3 fruit fly cellular contexts compared by ENCODE assay signal in the genomic region with DNA sequence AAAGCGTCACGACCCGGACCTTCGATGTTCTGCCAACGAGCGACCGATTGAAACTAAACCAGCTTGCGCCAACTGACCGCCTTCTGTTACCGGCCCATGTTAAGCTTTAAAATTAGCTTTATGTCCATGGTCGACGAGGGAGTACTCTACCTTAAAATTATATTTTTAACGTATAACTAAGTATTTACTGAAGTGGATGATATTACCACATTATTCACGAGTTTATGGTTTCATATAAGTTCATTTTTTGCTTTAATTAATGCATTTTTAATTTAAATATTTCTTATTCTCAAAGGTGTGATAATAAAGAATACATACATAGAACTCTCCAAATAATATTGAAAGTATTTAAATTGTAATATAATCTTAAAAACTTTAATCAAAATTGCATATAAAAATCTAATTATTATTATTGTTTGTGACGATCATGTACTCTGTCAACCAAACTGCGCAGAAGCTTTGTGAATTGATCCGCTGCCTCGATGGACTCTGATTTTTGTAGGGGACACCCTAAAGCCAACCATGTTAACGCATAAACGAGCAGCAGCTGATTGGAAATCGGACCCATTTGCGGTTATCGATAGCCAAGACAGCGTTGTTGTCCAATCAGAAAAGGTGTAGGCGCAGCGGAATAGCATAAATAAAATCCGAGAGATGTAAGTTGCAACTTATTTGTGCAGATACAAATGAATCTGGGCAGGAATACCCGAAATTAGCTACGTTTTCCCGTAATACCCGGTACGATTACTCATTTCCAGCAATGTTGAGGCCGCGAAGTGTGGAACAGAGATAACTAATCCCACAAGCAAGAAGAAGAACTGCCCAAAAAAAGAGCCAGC.
TF ChIP-seq lines count a peak whose summit lies in the region.

A gene (minus strand): TSS at position 57 of the 839 bp plus-strand sequence.
A gene (plus strand): TSS at position 581 of the 839 bp plus-strand sequence.

TF ChIP-seq in whole organism, embryonic, 481 proteins besides CTCF, POLR2A, EP300 and RAD21 (continued from another document and continues in another):
- TF ChIP-seq CG7839 (tag; optimal IDR thresholded peaks at IDR 0.05; lab: Kevin White, UChicago), result peak; percentile 93
- peak; percentile 85 for TF ChIP-seq NFAT (GFP tag; IDR thresholded peaks at IDR 0.05; lab: Robert Waterston, UW)
- peak; percentile 90 for TF ChIP-seq Nf-YC (tag; optimal IDR thresholded peaks at IDR 0.05; lab: Kevin White, UChicago)
- TF ChIP-seq CoRest (tag; optimal IDR thresholded peaks at IDR 0.05; lab: Kevin White, UChicago), result peak; percentile 95
- TF ChIP-seq tna (GFP tag; IDR thresholded peaks at IDR 0.05; lab: Robert Waterston, UW; ENCODE audit: partially characterized antibody), result peak; percentile 45
- no peak for TF ChIP-seq Ravus (GFP tag; IDR thresholded peaks at IDR 0.05; lab: Robert Waterston, UW)
- peak; percentile 30 for TF ChIP-seq CrebB (tag; optimal IDR thresholded peaks at IDR 0.05; lab: Kevin White, UChicago)
- TF ChIP-seq trh (GFP tag; optimal IDR thresholded peaks at IDR 0.05; lab: Kevin White, UChicago), result peak; percentile 30
- peak; percentile 56 for TF ChIP-seq CG9215 (GFP tag; IDR thresholded peaks at IDR 0.05; lab: Robert Waterston, UW)
- no peak for TF ChIP-seq CG4360 (GFP tag; IDR thresholded peaks at IDR 0.05; lab: Robert Waterston, UW)
- TF ChIP-seq Doc3 (GFP tag; IDR thresholded peaks at IDR 0.05; lab: Robert Waterston, UW; ENCODE audit: partially characterized antibody), result 0 out of 3 replicates have a peak, but pooled peaks have one; percentile 26
- TF ChIP-seq CG6254 (GFP tag; optimal IDR thresholded peaks at IDR 0.05; lab: Kevin White, UChicago), result peak; percentile 47
- peak; percentile 53 for TF ChIP-seq trem (tag; optimal IDR thresholded peaks at IDR 0.05; lab: Kevin White, UChicago)
- TF ChIP-seq CG8944 (GFP tag; optimal IDR thresholded peaks at IDR 0.05; lab: Kevin White, UChicago), result peak; percentile 15
- TF ChIP-seq fd3F (GFP tag; optimal IDR thresholded peaks at IDR 0.05; lab: Kevin White, UChicago), result peak; percentile 79
- TF ChIP-seq CG3281 (GFP tag; optimal IDR thresholded peaks at IDR 0.05; lab: Kevin White, UChicago), result peak; percentile 89
- no peak for TF ChIP-seq luna (GFP tag; optimal IDR thresholded peaks at IDR 0.05; lab: Kevin White, UChicago)
- peak; percentile 76 for TF ChIP-seq tin (GFP tag; optimal IDR thresholded peaks at IDR 0.05; lab: Kevin White, UChicago)
- no peak for TF ChIP-seq lov (optimal IDR thresholded peaks at IDR 0.05; lab: Kevin White, UChicago)
- TF ChIP-seq lov (GFP tag; IDR thresholded peaks at IDR 0.05; lab: Robert Waterston, UW), result no peak
- TF ChIP-seq HLH4C (GFP tag; IDR thresholded peaks at IDR 0.05; lab: Robert Waterston, UW; ENCODE audit: partially characterized antibody), result peak; percentile 60
- TF ChIP-seq HLHmδ (GFP tag; optimal IDR thresholded peaks at IDR 0.05; lab: Kevin White, UChicago), result peak; percentile 19
- no peak for TF ChIP-seq C15 (GFP tag; IDR thresholded peaks at IDR 0.05; lab: Robert Waterston, UW)
- peak; percentile 76; the same call in 3 of the 4 replicates for TF ChIP-seq Gug (GFP tag; IDR thresholded peaks at IDR 0.05; lab: Robert Waterston, UW)
- TF ChIP-seq CG10959 (GFP tag; IDR thresholded peaks at IDR 0.05; lab: Robert Waterston, UW), result no peak
- no peak for TF ChIP-seq Lhr (GFP tag; optimal IDR thresholded peaks at IDR 0.05; lab: Kevin White, UChicago)
- no peak for TF ChIP-seq gt (GFP tag; IDR thresholded peaks at IDR 0.05; lab: Robert Waterston, UW)
- no peak for TF ChIP-seq bigmax (GFP tag; optimal IDR thresholded peaks at IDR 0.05; lab: Kevin White, UChicago)
- TF ChIP-seq vfl (GFP tag; optimal IDR thresholded peaks at IDR 0.05; lab: Kevin White, UChicago), result peak; percentile 8
- TF ChIP-seq Max (GFP tag; optimal IDR thresholded peaks at IDR 0.05; lab: Kevin White, UChicago), result peak; percentile 61
- peak; percentile 53; the same call in 1 of the 2 replicates for TF ChIP-seq CG32772 (GFP tag; IDR thresholded peaks at IDR 0.05; lab: Robert Waterston, UW)
- TF ChIP-seq gfzf (GFP tag; optimal IDR thresholded peaks at IDR 0.05; lab: Kevin White, UChicago), result peak; percentile 58
- TF ChIP-seq CkIIα-i1 (GFP tag; IDR thresholded peaks at IDR 0.05; lab: Robert Waterston, UW), result no peak
- peak; percentile 87 for TF ChIP-seq Dek (tag; optimal IDR thresholded peaks at IDR 0.05; lab: Kevin White, UChicago)
- peak; percentile 10; the same call in 1 of the 3 replicates for TF ChIP-seq B-H1 (GFP tag; IDR thresholded peaks at IDR 0.05; lab: Robert Waterston, UW)
- TF ChIP-seq Blimp-1 (GFP tag; optimal IDR thresholded peaks at IDR 0.05; lab: Kevin White, UChicago), result no peak
- peak; percentile 58 for TF ChIP-seq run (tag; optimal IDR thresholded peaks at IDR 0.05; lab: Kevin White, UChicago)
- TF ChIP-seq mld (GFP tag; IDR thresholded peaks at IDR 0.05; lab: Robert Waterston, UW; ENCODE audit: partially characterized antibody), result no peak
- TF ChIP-seq eve (GFP tag; optimal IDR thresholded peaks at IDR 0.05; lab: Kevin White, UChicago), result no peak

TF ChIP-seq in whole organism, prepupa, 60 proteins besides CTCF, POLR2A, EP300 and RAD21 (continued from another document and continues in another):
- TF ChIP-seq fd85E (GFP tag; optimal IDR thresholded peaks at IDR 0.05; lab: Kevin White, UChicago) (peak; percentile 36), fd59A (GFP tag; optimal IDR thresholded peaks at IDR 0.05; lab: Kevin White, UChicago) (peak; percentile 74), CG10631 (GFP tag; optimal IDR thresholded peaks at IDR 0.05; lab: Kevin White, UChicago) (peak; percentile 83), CG6163 (GFP tag; IDR thresholded peaks at IDR 0.05; lab: Robert Waterston, UW) (peak; percentile 44; the same call in 1 of the 3 replicates), Lpt (GFP tag; optimal IDR thresholded peaks at IDR 0.05; lab: Kevin White, UChicago) (peak; percentile 61), Sox14 (GFP tag; optimal IDR thresholded peaks at IDR 0.05; lab: Kevin White, UChicago) (peak; percentile 68), CG1621 (tag; optimal IDR thresholded peaks at IDR 0.05; lab: Kevin White, UChicago) (peak; percentile 39), Hr39 (GFP tag; optimal IDR thresholded peaks at IDR 0.05; lab: Kevin White, UChicago) (peak; percentile 56), CG11762 (GFP tag; optimal IDR thresholded peaks at IDR 0.05; lab: Kevin White, UChicago; ENCODE audit: insufficient read depth) (peak; percentile 71), Eip78C (GFP tag; lab: Kevin White, UChicago) (peak; percentile 97), Met (GFP tag; optimal IDR thresholded peaks at IDR 0.05; lab: Kevin White, UChicago) (peak; percentile 76), CG32006 (GFP tag; optimal IDR thresholded peaks at IDR 0.05; lab: Kevin White, UChicago) (peak; percentile 92), CG3919 (GFP tag; optimal IDR thresholded peaks at IDR 0.05; lab: Kevin White, UChicago) (peak; percentile 71), svp (GFP tag; lab: Kevin White, UChicago) (peak; percentile 86), lz (GFP tag; optimal IDR thresholded peaks at IDR 0.05; lab: Kevin White, UChicago) (peak; percentile 74), CG11902 (GFP tag; optimal IDR thresholded peaks at IDR 0.05; lab: Kevin White, UChicago) (peak; percentile 67), Sox15 (GFP tag; optimal IDR thresholded peaks at IDR 0.05; lab: Kevin White, UChicago) (peak; percentile 76), Eip93F (GFP tag; optimal IDR thresholded peaks at IDR 0.05; lab: Kevin White, UChicago) (peak; percentile 76), vri (GFP tag; optimal IDR thresholded peaks at IDR 0.05; lab: Kevin White, UChicago) (peak; percentile 58), fkh (GFP tag; optimal IDR thresholded peaks at IDR 0.05; lab: Kevin White, UChicago) (peak; percentile 47), Hr38 (GFP tag; optimal IDR thresholded peaks at IDR 0.05; lab: Kevin White, UChicago) (no peak), dac (GFP tag; optimal IDR thresholded peaks at IDR 0.05; lab: Kevin White, UChicago) (peak; percentile 39), CG7368 (GFP tag; optimal IDR thresholded peaks at IDR 0.05; lab: Kevin White, UChicago) (peak; percentile 65), CG4318 (GFP tag; optimal IDR thresholded peaks at IDR 0.05; lab: Kevin White, UChicago) (peak; percentile 84), OdsH (GFP tag; optimal IDR thresholded peaks at IDR 0.05; lab: Kevin White, UChicago) (peak; percentile 80), CG15336 (GFP tag; IDR thresholded peaks at IDR 0.05; lab: Robert Waterston, UW) (peak; percentile 61), spab (GFP tag; optimal IDR thresholded peaks at IDR 0.05; lab: Kevin White, UChicago) (peak; percentile 86), esn (GFP tag; optimal IDR thresholded peaks at IDR 0.05; lab: Kevin White, UChicago) (peak; percentile 89), CG6792 (GFP tag; optimal IDR thresholded peaks at IDR 0.05; lab: Kevin White, UChicago) (peak; percentile 77), CG11294 (GFP tag; IDR thresholded peaks at IDR 0.05; lab: Robert Waterston, UW) (peak; percentile 10; the same call in 1 of the 2 replicates), CG6808 (GFP tag; optimal IDR thresholded peaks at IDR 0.05; lab: Kevin White, UChicago) (peak; percentile 86), Sox102F (GFP tag; optimal IDR thresholded peaks at IDR 0.05; lab: Kevin White, UChicago) (no peak), CG16779 (tag; optimal IDR thresholded peaks at IDR 0.05; lab: Kevin White, UChicago) (peak; percentile 73), Hr4 (GFP tag; optimal IDR thresholded peaks at IDR 0.05; lab: Kevin White, UChicago) (peak; percentile 71), achi (GFP tag; optimal IDR thresholded peaks at IDR 0.05; lab: Kevin White, UChicago) (peak; percentile 79), CG8319 (GFP tag; optimal IDR thresholded peaks at IDR 0.05; lab: Kevin White, UChicago) (peak; percentile 67), topi (GFP tag; optimal IDR thresholded peaks at IDR 0.05; lab: Kevin White, UChicago) (peak; percentile 68), eg (GFP tag; IDR thresholded peaks at IDR 0.05; lab: Robert Waterston, UW) (peak; percentile 69; the same call in 2 of the 3 replicates), Ets21C (GFP tag; optimal IDR thresholded peaks at IDR 0.05; lab: Kevin White, UChicago) (peak; percentile 36), CG8632 (GFP tag; optimal IDR thresholded peaks at IDR 0.05; lab: Kevin White, UChicago) (peak; percentile 88), CG6854 (GFP tag; optimal IDR thresholded peaks at IDR 0.05; lab: Kevin White, UChicago) (peak; percentile 5), CG9139 (GFP tag; optimal IDR thresholded peaks at IDR 0.05; lab: Kevin White, UChicago) (peak; percentile 58)

TF ChIP-seq in whole organism, wandering third instar larva, 38 proteins besides CTCF, POLR2A, EP300 and RAD21 (continued from another document):
- TF ChIP-seq br (GFP tag; optimal IDR thresholded peaks at IDR 0.05; lab: Kevin White, UChicago) (peak; percentile 42), Hr83 (GFP tag; optimal IDR thresholded peaks at IDR 0.05; lab: Kevin White, UChicago; ENCODE audit: poor library complexity, severe bottlenecking) (peak; percentile 74), Hr78 (GFP tag; optimal IDR thresholded peaks at IDR 0.05; lab: Kevin White, UChicago) (no peak), Jra (GFP tag; optimal IDR thresholded peaks at IDR 0.05; lab: Kevin White, UChicago) (no peak), jim (GFP tag; optimal IDR thresholded peaks at IDR 0.05; lab: Kevin White, UChicago) (peak; percentile 57), pan (optimal IDR thresholded peaks at IDR 0.05; lab: Kevin White, UChicago) (no peak), rgr (GFP tag; optimal IDR thresholded peaks at IDR 0.05; lab: Kevin White, UChicago) (peak; percentile 58), Rel (GFP tag; optimal IDR thresholded peaks at IDR 0.05; lab: Kevin White, UChicago) (peak; percentile 23), Rel (tag; optimal IDR thresholded peaks at IDR 0.05; lab: Kevin White, UChicago) (peak; percentile 8), Dif (GFP tag; optimal IDR thresholded peaks at IDR 0.05; lab: Kevin White, UChicago; ENCODE audit: partially characterized antibody) (no peak), CG32264 (GFP tag; optimal IDR thresholded peaks at IDR 0.05; lab: Kevin White, UChicago) (peak; percentile 39), GATAd (GFP tag; optimal IDR thresholded peaks at IDR 0.05; lab: Kevin White, UChicago) (no peak), brk (GFP tag; optimal IDR thresholded peaks at IDR 0.05; lab: Kevin White, UChicago) (no peak), dl (GFP tag; optimal IDR thresholded peaks at IDR 0.05; lab: Kevin White, UChicago; ENCODE audit: insufficient read depth in 1 of 2, partially characterized antibody in 2 of 2) (no peak), Dfd (GFP tag; optimal IDR thresholded peaks at IDR 0.05; lab: Kevin White, UChicago) (no peak), Hnf4 (GFP tag; optimal IDR thresholded peaks at IDR 0.05; lab: Kevin White, UChicago) (peak; percentile 39), Myc (optimal IDR thresholded peaks at IDR 0.05; lab: Kevin White, UChicago) (no peak), OdsH (GFP tag; optimal IDR thresholded peaks at IDR 0.05; lab: Kevin White, UChicago) (peak; percentile 76), Abd-B (GFP tag; optimal IDR thresholded peaks at IDR 0.05; lab: Kevin White, UChicago) (no peak)
TF ChIP-seq in whole organism, wandering third instar larva: peak in this region for 20.
